Fruit fly (Drosophila melanogaster): ENCODE data around the gene CG34175.

Gene CG34175

DNA sequence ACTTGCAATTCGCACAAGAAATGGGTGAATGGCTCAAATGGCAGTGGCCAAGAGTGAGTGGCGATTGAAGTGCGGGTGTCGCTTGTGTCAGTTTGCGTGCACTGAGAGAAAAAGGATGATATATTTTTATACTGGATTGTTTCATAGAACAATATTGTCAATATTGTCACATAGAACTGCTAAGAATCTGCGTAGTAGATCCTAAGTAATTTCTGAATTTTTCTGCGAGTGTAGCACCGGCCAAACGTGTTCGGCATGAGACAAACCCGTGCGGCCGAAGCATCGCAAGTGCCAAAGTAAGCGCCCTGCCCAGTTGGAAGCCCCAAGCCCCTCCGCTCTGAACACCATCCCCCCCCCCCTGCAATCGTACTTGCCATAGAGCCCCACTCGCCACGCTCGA is 42.5 kb downstream of the CG34175 start (continued):
- no peak for TF ChIP-seq mld (GFP tag; IDR thresholded peaks at IDR 0.05; ENCODE audit: partially characterized antibody)
- TF ChIP-seq lbe (GFP tag; optimal IDR thresholded peaks at IDR 0.05) = no peak
- TF ChIP-seq Doc3 (GFP tag; IDR thresholded peaks at IDR 0.05; ENCODE audit: partially characterized antibody) = no peak
- 0 out of 2 replicates have a peak, but pooled peaks have one; percentile 9 for TF ChIP-seq chm (GFP tag; IDR thresholded peaks at IDR 0.05)
- TF ChIP-seq CG10979 (tag; optimal IDR thresholded peaks at IDR 0.05) = peak; percentile 74
- TF ChIP-seq Kr (GFP tag; optimal IDR thresholded peaks at IDR 0.05) = no peak
- no peak for TF ChIP-seq Stat92E (GFP tag; optimal IDR thresholded peaks at IDR 0.05)
- no peak for TF ChIP-seq CG33557 (GFP tag; optimal IDR thresholded peaks at IDR 0.05)
- peak; percentile 2 for TF ChIP-seq repo (GFP tag; optimal IDR thresholded peaks at IDR 0.05)
- TF ChIP-seq cad (GFP tag; optimal IDR thresholded peaks at IDR 0.05) = no peak
- TF ChIP-seq Spps (tag; optimal IDR thresholded peaks at IDR 0.05) = peak; percentile 21
- TF ChIP-seq Dref (GFP tag; IDR thresholded peaks at IDR 0.05) = no peak
- 0 out of 2 replicates have a peak, but pooled peaks have one; percentile 50 for TF ChIP-seq sim (GFP tag; IDR thresholded peaks at IDR 0.05)
- peak; percentile 61 for TF ChIP-seq Oli (tag; optimal IDR thresholded peaks at IDR 0.05)
- no peak for TF ChIP-seq luna (GFP tag; optimal IDR thresholded peaks at IDR 0.05)
- TF ChIP-seq ERR (GFP tag; optimal IDR thresholded peaks at IDR 0.05) = no peak
- TF ChIP-seq CG5245 (GFP tag; optimal IDR thresholded peaks at IDR 0.05) = peak; percentile 14
- peak; percentile 54 for TF ChIP-seq CG2875 (GFP tag; optimal IDR thresholded peaks at IDR 0.05)
- no peak for TF ChIP-seq CG3995 (GFP tag; optimal IDR thresholded peaks at IDR 0.05)
- TF ChIP-seq CG11695 (GFP tag; IDR thresholded peaks at IDR 0.05) = peak; percentile 69; the same call in 2 of the 3 replicates
- no peak for TF ChIP-seq pros (GFP tag; optimal IDR thresholded peaks at IDR 0.05)
- TF ChIP-seq slp2 (GFP tag; optimal IDR thresholded peaks at IDR 0.05) = peak; percentile 41
- TF ChIP-seq sens (GFP tag) = peak; percentile 88
- TF ChIP-seq CG14965 (GFP tag; optimal IDR thresholded peaks at IDR 0.05; ENCODE audit: borderline replicate concordance) = no peak
- TF ChIP-seq HLH3B (GFP tag; IDR thresholded peaks at IDR 0.05) = peak; percentile 83
- TF ChIP-seq CkIIα-i1 (GFP tag; IDR thresholded peaks at IDR 0.05) = peak; percentile 39; the same call in 1 of the 2 replicates
- no peak for TF ChIP-seq gfzf (GFP tag; optimal IDR thresholded peaks at IDR 0.05)
- TF ChIP-seq Xrp1 (GFP tag; IDR thresholded peaks at IDR 0.05) = peak; percentile 78
- peak; percentile 59; the same call in 1 of the 3 replicates for TF ChIP-seq gce (GFP tag; IDR thresholded peaks at IDR 0.05)
- TF ChIP-seq CG1024 (GFP tag; IDR thresholded peaks at IDR 0.05) = peak; percentile 58; the same call in 1 of the 2 replicates
- TF ChIP-seq CG14710 (tag; optimal IDR thresholded peaks at IDR 0.05) = peak; percentile 42
- TF ChIP-seq Chrac-16 (GFP tag; optimal IDR thresholded peaks at IDR 0.05) = peak; percentile 59
- 0 out of 2 replicates have a peak, but pooled peaks have one; percentile 62 for TF ChIP-seq CG16779 (GFP tag; IDR thresholded peaks at IDR 0.05)
- peak in 1 of 2 experiments; percentile 37 for TF ChIP-seq bsh (GFP tag; optimal IDR thresholded peaks at IDR 0.05)
- peak; percentile 72 for TF ChIP-seq CG10209 (GFP tag; optimal IDR thresholded peaks at IDR 0.05)
- TF ChIP-seq Hr39 (optimal IDR thresholded peaks at IDR 0.05) = no peak
- peak; percentile 35 for TF ChIP-seq CG11723 (GFP tag; optimal IDR thresholded peaks at IDR 0.05)
- no peak for TF ChIP-seq exex (tag; optimal IDR thresholded peaks at IDR 0.05)
- TF ChIP-seq CG11504 (tag; optimal IDR thresholded peaks at IDR 0.05) = peak; percentile 69
- no peak for TF ChIP-seq CG30020 (tag; optimal IDR thresholded peaks at IDR 0.05)
- peak; percentile 43 for TF ChIP-seq MTF-1 (GFP tag; optimal IDR thresholded peaks at IDR 0.05; ENCODE audit: borderline replicate concordance)
- TF ChIP-seq Bdp1 (GFP tag; optimal IDR thresholded peaks at IDR 0.05) = no peak
- no peak for TF ChIP-seq CG14860 (GFP tag; IDR thresholded peaks at IDR 0.05; ENCODE audit: partially characterized antibody)
- TF ChIP-seq CG12236 (GFP tag; optimal IDR thresholded peaks at IDR 0.05) = no peak
- peak; percentile 83; the same call in 2 of the 3 replicates for TF ChIP-seq CG34422 (GFP tag; IDR thresholded peaks at IDR 0.05)
- no peak for TF ChIP-seq tup (GFP tag; optimal IDR thresholded peaks at IDR 0.05)
- TF ChIP-seq HLH4C (GFP tag; IDR thresholded peaks at IDR 0.05; ENCODE audit: partially characterized antibody) = no peak
- peak; percentile 48; the same call in 1 of the 2 replicates for TF ChIP-seq NFAT (GFP tag; IDR thresholded peaks at IDR 0.05)
- peak; percentile 51 for TF ChIP-seq ewg (GFP tag; optimal IDR thresholded peaks at IDR 0.05)
- TF ChIP-seq Gsc (GFP tag; IDR thresholded peaks at IDR 0.05) = peak; percentile 54; the same call in 1 of the 2 replicates
